Worm (Caenorhabditis elegans) whole organism, late embryonic: ENCODE measurements around the gene ajm-1.

Experiments
- K02D7.2 ChIP-seq: sonication (generic microtip); optimal IDR thresholded peaks from 2 replicates; lab custom pipeline; 2017; ENCODE audit warnings: mild to moderate bottlenecking, missing genetic modification characterization, missing compliant biosample characterization
- ama-1 ChIP-seq: fragments of 150-350 bp; optimal IDR thresholded peaks from 2 replicates; lab custom pipeline; 2014
- ceh-48 ChIP-seq: sonication (generic microtip); optimal IDR thresholded peaks from 2 replicates; lab custom pipeline; 2016; ENCODE audit warnings: missing genetic modification characterization, inconsistent platforms, missing compliant biosample characterization
- lin-11 ChIP-seq: fragments of 200-800 bp; sonication (Bioruptor generic); optimal IDR thresholded peaks from 2 replicates; lab custom pipeline; 2018; ENCODE audit warnings: mild to moderate bottlenecking, missing genetic modification characterization, missing compliant biosample characterization
- nfya-1 ChIP-seq: sonication (generic microtip); optimal IDR thresholded peaks from 2 replicates; lab custom pipeline; 2017; ENCODE audit warnings: missing genetic modification characterization, mild to moderate bottlenecking, missing compliant biosample characterization, antibody characterized with exemption, moderate library complexity
- pqm-1 ChIP-seq: sonication (generic microtip); optimal IDR thresholded peaks from 2 replicates; lab custom pipeline; 2016; ENCODE audit warnings: missing genetic modification characterization, missing compliant biosample characterization

- no peak for TF ChIP-seq nfya-1 (tag; lab: Kevin White, UChicago)
- TF ChIP-seq ama-1 (lab: Kevin White, UChicago): no peak
- TF ChIP-seq K02D7.2 (tag; lab: Kevin White, UChicago): no peak
- no peak for TF ChIP-seq lin-11 (tag; lab: Kevin White, UChicago)
- no peak for TF ChIP-seq ceh-48 (tag; lab: Kevin White, UChicago)
- no peak for TF ChIP-seq pqm-1 (tag; lab: Kevin White, UChicago)
These were observed 15.4 kb upstream of the ajm-1 start for ce11 chrX:9067230-9067822.
